Worm (Caenorhabditis elegans) whole organism, early embryonic: Measurements from ENCODE around the gene mrpl-1.

ENCODE experiments used
- F13C5.2 ChIP-seq: sonication (generic microtip); optimal IDR thresholded peaks from 2 replicates; lab custom pipeline; 2017; ENCODE audit warnings: mild to moderate bottlenecking, missing genetic modification characterization, inconsistent platforms, missing compliant biosample characterization
- aly-1 ChIP-seq: sonication (generic microtip); optimal IDR thresholded peaks from 2 replicates; lab custom pipeline; 2016; ENCODE audit warnings: missing genetic modification characterization, missing compliant biosample characterization
- ama-1 ChIP-seq: fragments of 150-350 bp; optimal IDR thresholded peaks from 2 replicates; lab custom pipeline; 2014
- ceh-13 ChIP-seq: fragments of 200-800 bp; sonication (Bioruptor generic); optimal IDR thresholded peaks from 2 replicates; lab custom pipeline; 2018; ENCODE audit warnings: mild to moderate bottlenecking, missing genetic modification characterization, missing compliant biosample characterization
- ceh-36 ChIP-seq: sonication (generic microtip); optimal IDR thresholded peaks from 2 replicates; lab custom pipeline; 2016; ENCODE audit warnings: missing genetic modification characterization, inconsistent platforms, missing compliant biosample characterization
- flt-1 ChIP-seq: fragments of 200-800 bp; sonication (Bioruptor generic); IDR thresholded peaks from 2 replicates; pipeline ENCODE4 v1.3.6; 2022; ENCODE audit warnings: missing genetic modification characterization, missing compliant biosample characterization
- hmbx-1 ChIP-seq: sonication (generic microtip); optimal IDR thresholded peaks from 2 replicates; lab custom pipeline; 2016; ENCODE audit warnings: mild to moderate bottlenecking, missing genetic modification characterization, missing compliant biosample characterization
- hmg-4 ChIP-seq: fragments of 200-800 bp; sonication (Bioruptor generic); optimal IDR thresholded peaks from 2 replicates; lab custom pipeline; 2018; ENCODE audit warnings: mild to moderate bottlenecking, missing genetic modification characterization, missing compliant biosample characterization
- hnd-1 ChIP-seq: sonication (generic microtip); optimal IDR thresholded peaks from 2 replicates; lab custom pipeline; 2016; ENCODE audit warnings: missing genetic modification characterization, missing compliant biosample characterization
- sea-1 ChIP-seq: fragments of 200-800 bp; sonication (Bioruptor generic); conservative IDR thresholded peaks from 2 replicates; pipeline ENCODE4 v1.3.6; 2022; ENCODE audit warnings: missing genetic modification characterization, missing compliant biosample characterization
- tbx-11 ChIP-seq: fragments of 200-800 bp; sonication (Bioruptor generic); IDR thresholded peaks from 2 replicates; pipeline ENCODE4 v1.3.6; 2022; ENCODE audit warnings: missing genetic modification characterization, missing compliant biosample characterization
- tbx-37 ChIP-seq: fragments of 200-800 bp; sonication (Bioruptor generic); conservative IDR thresholded peaks from 2 replicates; pipeline ENCODE4 v1.3.6; 2022; ENCODE audit warnings: missing genetic modification reagents, missing genetic modification characterization, missing compliant biosample characterization

DNA sequence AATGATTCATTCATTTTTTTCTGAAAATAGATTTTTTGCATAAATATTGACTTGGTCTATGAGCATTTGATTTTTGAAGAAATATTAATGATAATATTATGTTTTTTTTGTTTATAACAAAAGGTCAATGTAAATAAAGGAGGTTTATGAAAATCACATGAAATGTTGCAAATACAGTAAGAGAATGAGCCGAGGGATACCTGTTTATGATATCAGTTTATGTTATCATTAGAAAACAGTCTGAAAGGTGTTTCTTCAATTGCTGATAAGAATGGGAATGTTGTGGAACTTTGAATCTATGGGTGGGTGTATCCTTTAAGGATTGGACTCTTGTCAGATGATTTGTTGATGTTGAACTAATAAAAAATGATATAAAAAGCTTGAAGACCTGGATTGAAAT is 24.7 kb upstream of the mrpl-1 start:
- TF ChIP-seq ama-1 (no peak), flt-1 (no peak), ceh-36 (no peak), hnd-1 (no peak), tbx-11 (GFP tag; lab: Robert Waterston, UW) (no peak), aly-1 (no peak), hmbx-1 (no peak), sea-1 (GFP tag; lab: Robert Waterston, UW) (no peak), hmg-4 (GFP tag; lab: Kevin White, UChicago) (no peak), F13C5.2 (tag; lab: Kevin White, UChicago) (no peak), tbx-37 (GFP tag; lab: Robert Waterston, UW) (no peak), ceh-13 (GFP tag; lab: Kevin White, UChicago) (no peak)
